Worm (Caenorhabditis elegans): ENCODE measurements around the gene egl-46.

ce11 chrV:6668741-6669140, 12.6 kb downstream of the egl-46 start, which contains the start of gene str-180:
- no peak for TF ChIP-seq sox-2 (GFP tag; IDR thresholded peaks at IDR 0.05)
- TF ChIP-seq che-1 (tag; optimal IDR thresholded peaks at IDR 0.05): no peak
- no peak for TF ChIP-seq ceh-2 (tag; optimal IDR thresholded peaks at IDR 0.05)
- TF ChIP-seq pros-1 (tag; optimal IDR thresholded peaks at IDR 0.05): no peak
- TF ChIP-seq ahr-1 (tag; optimal IDR thresholded peaks at IDR 0.05): no peak
- no peak for TF ChIP-seq hlh-15 (tag; optimal IDR thresholded peaks at IDR 0.05)
- TF ChIP-seq T23F11.4 (GFP tag; optimal IDR thresholded peaks at IDR 0.05): no peak
- no peak for TF ChIP-seq syd-9 (tag; optimal IDR thresholded peaks at IDR 0.05)
- TF ChIP-seq nhr-11 (tag; optimal IDR thresholded peaks at IDR 0.05): no peak
- no peak for TF ChIP-seq ref-2 (tag; optimal IDR thresholded peaks at IDR 0.05)
- TF ChIP-seq C38D4.7 (GFP tag; optimal IDR thresholded peaks at IDR 0.05): no peak
